Worm (Caenorhabditis elegans) whole organism, L2 larva: ENCODE data around the gene C56E6.2.
A peak's percentile ranks its signal among the peaks of the same experiment; 100 is the strongest.

Experiments used
- ama-1 ChIP-seq: fragments of 150-350 bp; optimal IDR thresholded peaks from 2 replicates; lab custom pipeline; 2018; ENCODE audit warnings: inconsistent platforms
- elt-1 ChIP-seq: fragments of 150-350 bp; optimal IDR thresholded peaks from 2 replicates; lab custom pipeline; 2014; ENCODE audit warnings: missing biosample characterization, missing genetic modification characterization
- elt-3 ChIP-seq: sonication (generic microtip); optimal IDR thresholded peaks from 2 replicates; lab custom pipeline; 2017; ENCODE audit warnings: missing biosample characterization, missing genetic modification characterization
- fos-1 ChIP-seq: fragments of 150-350 bp; optimal IDR thresholded peaks from 2 replicates; lab custom pipeline; 2014; ENCODE audit warnings: missing biosample characterization, missing genetic modification characterization
- lin-39 ChIP-seq: fragments of 150-350 bp; optimal IDR thresholded peaks from 2 replicates; lab custom pipeline; 2014; ENCODE audit warnings: missing biosample characterization, missing genetic modification reagents, missing genetic modification characterization
- peb-1 ChIP-seq: fragments of 150-350 bp; optimal IDR thresholded peaks from 2 replicates; lab custom pipeline; 2014; ENCODE audit warnings: missing biosample characterization, missing genetic modification characterization
- ztf-4 ChIP-seq: fragments of 150-350 bp; optimal IDR thresholded peaks from 2 replicates; lab custom pipeline; 2014; ENCODE audit warnings: missing biosample characterization, missing genetic modification characterization

DNA sequence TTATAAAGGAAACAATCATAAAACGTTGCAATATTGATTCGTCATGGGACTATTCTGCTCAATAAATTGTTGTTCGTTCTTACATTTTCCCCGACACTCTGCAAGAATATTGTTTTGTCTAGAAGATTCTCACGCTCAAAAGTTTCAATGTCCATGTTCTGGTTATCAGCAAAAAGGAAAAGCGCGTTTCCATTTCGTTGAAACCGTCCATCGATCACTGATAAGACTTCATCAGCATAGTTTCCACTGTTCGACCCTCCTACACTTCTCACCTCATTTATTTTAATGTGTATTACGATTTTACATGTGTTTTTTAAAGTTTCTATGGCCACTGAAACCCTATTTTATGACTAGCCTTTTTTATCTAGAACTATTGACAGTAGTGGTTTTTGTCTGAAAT is 4.6 kb upstream of the C56E6.2 start:
- TF ChIP-seq ama-1 (lab: Kevin White, UChicago) (no peak), lin-39 (no peak), peb-1 (tag; lab: Kevin White, UChicago) (no peak), elt-3 (no peak), fos-1 (tag; lab: Kevin White, UChicago) (peak; percentile 42), ztf-4 (tag; lab: Kevin White, UChicago) (no peak), elt-1 (tag; lab: Kevin White, UChicago) (no peak)
